Worm (Caenorhabditis elegans) whole organism, L4 larva: ENCODE data around the gene ife-2.

Experiments
- ceh-62 ChIP-seq: sonication (generic microtip); optimal IDR thresholded peaks from 2 replicates; lab custom pipeline; 2017; ENCODE audit warnings: missing biosample characterization, missing genetic modification characterization
- cey-2 ChIP-seq: sonication (generic microtip); optimal IDR thresholded peaks from 3 replicates; lab custom pipeline; 2017; ENCODE audit warnings: missing genetic modification characterization, mild to moderate bottlenecking, missing compliant biosample characterization, antibody characterized with exemption, borderline replicate concordance; ENCODE audit not compliant: insufficient read depth
- dve-1 ChIP-seq: sonication (generic microtip); optimal IDR thresholded peaks from 2 replicates; lab custom pipeline; 2017; ENCODE audit warnings: antibody characterized with exemption, mild to moderate bottlenecking, missing genetic modification characterization, missing compliant biosample characterization; ENCODE audit not compliant: insufficient read depth
- nhr-28 ChIP-seq: fragments of 150-350 bp; optimal IDR thresholded peaks from 2 replicates; lab custom pipeline; 2014; ENCODE audit warnings: missing biosample characterization, missing genetic modification characterization
- snpc-4 ChIP-seq: fragments of 150-350 bp; optimal IDR thresholded peaks from 2 replicates; lab custom pipeline; 2014; ENCODE audit warnings: missing biosample characterization, missing genetic modification characterization
- tra-1 ChIP-seq: fragments of 200-800 bp; sonication (Bioruptor generic); IDR thresholded peaks from 2 replicates; pipeline ENCODE4 v1.3.6; 2022; ENCODE audit warnings: missing genetic modification reagents, missing genetic modification characterization, missing compliant biosample characterization

ce11 chrX:369923-370322 lies 12.6 kb downstream of the ife-2 start:
- TF ChIP-seq cey-2, result no peak
- no peak for TF ChIP-seq tra-1 (GFP tag; lab: Robert Waterston, UW)
- TF ChIP-seq dve-1, result no peak
- TF ChIP-seq ceh-62, result no peak
- no peak for TF ChIP-seq snpc-4 (tag; lab: Kevin White, UChicago)
- no peak for TF ChIP-seq nhr-28
